Fruit fly (Drosophila melanogaster) whole organism, embryonic: ENCODE measurements around the gene Tctp.
A peak's percentile ranks its signal among the peaks of the same experiment; 100 is the strongest.

Source experiments
- Bteb2 ChIP-seq: fragments of 200-800 bp; sonication (Bioruptor generic); optimal IDR thresholded peaks from 2 replicates; lab custom pipeline; 2016; ENCODE audit warnings: missing biosample characterization, missing genetic modification characterization
- CG10147 ChIP-seq: fragments of 200-800 bp; sonication (Bioruptor generic); optimal IDR thresholded peaks from 2 replicates; lab custom pipeline; 2019; ENCODE audit warnings: missing biosample characterization, mild to moderate bottlenecking, missing genetic modification characterization, moderate library complexity
- CG11696 ChIP-seq: fragments of 200-800 bp; sonication (Bioruptor generic); IDR thresholded peaks from 2 replicates; pipeline ENCODE4 v1.3.6; 2022; ENCODE audit warnings: missing biosample characterization, missing genetic modification characterization
- CG1233 ChIP-seq: fragments of 200-800 bp; sonication (Bioruptor generic); optimal IDR thresholded peaks from 4 replicates; lab custom pipeline; 2018; ENCODE audit warnings: missing biosample characterization, mild to moderate bottlenecking, missing genetic modification characterization
- CG13123 ChIP-seq: fragments of 200-800 bp; sonication (Bioruptor generic); optimal IDR thresholded peaks from 2 replicates; lab custom pipeline; 2016; ENCODE audit warnings: missing biosample characterization, missing genetic modification characterization
- CG13296 ChIP-seq: fragments of 200-800 bp; sonication (Bioruptor generic); optimal IDR thresholded peaks from 3 replicates; lab custom pipeline; 2018; ENCODE audit warnings: missing biosample characterization, mild to moderate bottlenecking, missing genetic modification characterization
- CG14710 ChIP-seq: fragments of 200-800 bp; sonication (Bioruptor generic); optimal IDR thresholded peaks from 3 replicates; lab custom pipeline; 2019; ENCODE audit warnings: missing biosample characterization, mild to moderate bottlenecking, missing genetic modification characterization, moderate library complexity
- CG1602 ChIP-seq: fragments of 200-800 bp; sonication (Bioruptor generic); optimal IDR thresholded peaks from 3 replicates; lab custom pipeline; 2016; ENCODE audit warnings: missing biosample characterization, missing genetic modification characterization
- CG17186 ChIP-seq: fragments of 200-800 bp; sonication (Bioruptor generic); optimal IDR thresholded peaks from 3 replicates; lab custom pipeline; 2017; ENCODE audit warnings: missing biosample characterization, missing genetic modification reagents, missing genetic modification characterization
- CG17359 ChIP-seq: fragments of 200-800 bp; sonication (Bioruptor generic); optimal IDR thresholded peaks from 3 replicates; lab custom pipeline; 2018; ENCODE audit warnings: missing biosample characterization, mild to moderate bottlenecking, missing genetic modification characterization, moderate library complexity
- CG17385 ChIP-seq: fragments of 200-800 bp; sonication (Bioruptor generic); optimal IDR thresholded peaks from 3 replicates; lab custom pipeline; 2018; ENCODE audit warnings: missing biosample characterization, mild to moderate bottlenecking, missing genetic modification characterization
- CG2202 ChIP-seq: fragments of 200-800 bp; sonication (Bioruptor generic); optimal IDR thresholded peaks from 2 replicates; lab custom pipeline; 2018; ENCODE audit warnings: missing biosample characterization, mild to moderate bottlenecking, missing genetic modification characterization
- CG30431 ChIP-seq: fragments of 200-800 bp; sonication (Bioruptor generic); optimal IDR thresholded peaks from 2 replicates; lab custom pipeline; 2017; ENCODE audit warnings: missing biosample characterization, missing genetic modification characterization
- CG32767 ChIP-seq: fragments of 200-800 bp; sonication (Bioruptor generic); IDR thresholded peaks from 2 replicates; pipeline ENCODE4 v1.3.6; 2022; ENCODE audit warnings: missing biosample characterization, missing genetic modification characterization
- CG33557 ChIP-seq: fragments of 200-800 bp; sonication (Bioruptor generic); optimal IDR thresholded peaks from 2 replicates; lab custom pipeline; 2019; ENCODE audit warnings: missing biosample characterization, mild to moderate bottlenecking, missing genetic modification characterization, moderate library complexity
- CG4328 ChIP-seq: fragments of 200-800 bp; sonication (Bioruptor generic); optimal IDR thresholded peaks from 3 replicates; lab custom pipeline; 2017; ENCODE audit warnings: missing biosample characterization, missing genetic modification reagents, missing genetic modification characterization
- CG4360 ChIP-seq: fragments of 200-800 bp; sonication (Bioruptor generic); IDR thresholded peaks from 2 replicates; pipeline ENCODE4 v1.3.6; 2022; ENCODE audit warnings: missing biosample characterization, missing genetic modification characterization
- CG6175 ChIP-seq: fragments of 200-800 bp; sonication (Bioruptor generic); IDR thresholded peaks from 3 replicates; pipeline ENCODE4 v1.3.6; 2022; ENCODE audit warnings: missing biosample characterization, missing genetic modification characterization
- CG6654 ChIP-seq: fragments of 200-800 bp; sonication (Bioruptor generic); optimal IDR thresholded peaks from 2 replicates; lab custom pipeline; 2017; ENCODE audit warnings: missing biosample characterization, mild to moderate bottlenecking, missing genetic modification characterization
- CG6683 ChIP-seq: fragments of 200-800 bp; sonication (Bioruptor generic); optimal IDR thresholded peaks from 2 replicates; lab custom pipeline; 2017; ENCODE audit warnings: missing biosample characterization, mild to moderate bottlenecking, missing genetic modification characterization, missing genetic modification reagents
- CG8359 ChIP-seq: fragments of 200-800 bp; sonication (Bioruptor generic); optimal IDR thresholded peaks from 2 replicates; lab custom pipeline; 2017; ENCODE audit warnings: missing biosample characterization, mild to moderate bottlenecking, missing genetic modification characterization, borderline replicate concordance
- D19B ChIP-seq: fragments of 200-800 bp; sonication (Bioruptor generic); optimal IDR thresholded peaks from 2 replicates; lab custom pipeline; 2017; ENCODE audit warnings: missing biosample characterization, mild to moderate bottlenecking, missing genetic modification characterization
- Dek ChIP-seq: fragments of 200-800 bp; sonication (Bioruptor generic); optimal IDR thresholded peaks from 3 replicates; lab custom pipeline; 2019; ENCODE audit warnings: missing biosample characterization, mild to moderate bottlenecking, missing genetic modification characterization, moderate library complexity
- Dp ChIP-seq: fragments of 200-800 bp; sonication (Bioruptor generic); optimal IDR thresholded peaks from 2 replicates; lab custom pipeline; 2018; ENCODE audit warnings: missing biosample characterization, mild to moderate bottlenecking, missing genetic modification characterization, moderate library complexity
- Elba2 ChIP-seq: fragments of 200-800 bp; sonication (Bioruptor generic); optimal IDR thresholded peaks from 3 replicates; lab custom pipeline; 2016; ENCODE audit warnings: missing biosample characterization, missing genetic modification characterization
- H2.0 ChIP-seq: fragments of 200-800 bp; sonication (Bioruptor generic); IDR thresholded peaks from 2 replicates; pipeline ENCODE4 v1.3.6; 2022; ENCODE audit warnings: missing biosample characterization, missing genetic modification characterization
- Neu2 ChIP-seq: fragments of 200-800 bp; sonication (Bioruptor generic); optimal IDR thresholded peaks from 3 replicates; lab custom pipeline; 2016; ENCODE audit warnings: missing biosample characterization, missing genetic modification characterization, borderline replicate concordance
- Optix ChIP-seq: fragments of 200-800 bp; sonication (Bioruptor generic); IDR thresholded peaks from 3 replicates; pipeline ENCODE4 v1.3.6; 2022; ENCODE audit warnings: missing biosample characterization, missing genetic modification characterization
- amos ChIP-seq: fragments of 200-800 bp; sonication (Bioruptor generic); IDR thresholded peaks from 2 replicates; pipeline ENCODE4 v1.3.6; 2022; ENCODE audit warnings: missing biosample characterization, missing genetic modification characterization; ENCODE audit not compliant: partially characterized antibody
- ase ChIP-seq: fragments of 200-800 bp; sonication (Bioruptor generic); IDR thresholded peaks from 3 replicates; pipeline ENCODE4 v1.3.6; 2022; ENCODE audit warnings: missing biosample characterization, missing genetic modification characterization
- chm ChIP-seq: fragments of 200-800 bp; sonication (Bioruptor generic); IDR thresholded peaks from 2 replicates; pipeline ENCODE4 v1.3.6; 2022; ENCODE audit warnings: missing biosample characterization, missing genetic modification characterization
- dmrt99B ChIP-seq: fragments of 200-800 bp; sonication (Bioruptor generic); optimal IDR thresholded peaks from 2 replicates; lab custom pipeline; 2018; ENCODE audit warnings: missing biosample characterization, mild to moderate bottlenecking, missing genetic modification characterization, moderate library complexity
- fd102C ChIP-seq: fragments of 200-800 bp; sonication (Bioruptor generic); optimal IDR thresholded peaks from 2 replicates; lab custom pipeline; 2018; ENCODE audit warnings: missing biosample characterization, mild to moderate bottlenecking, missing genetic modification characterization, moderate library complexity
- fd64A ChIP-seq: fragments of 200-800 bp; sonication (Bioruptor generic); optimal IDR thresholded peaks from 3 replicates; lab custom pipeline; 2018; ENCODE audit warnings: missing biosample characterization, mild to moderate bottlenecking, missing genetic modification characterization
- ftz-f1 ChIP-seq: fragments of 200-800 bp; sonication (Bioruptor generic); optimal IDR thresholded peaks from 2 replicates; lab custom pipeline; 2016; ENCODE audit warnings: missing biosample characterization, missing genetic modification characterization
- gfzf ChIP-seq: fragments of 200-800 bp; sonication (Bioruptor generic); optimal IDR thresholded peaks from 2 replicates; lab custom pipeline; 2016; ENCODE audit warnings: missing biosample characterization, mild to moderate bottlenecking, missing genetic modification characterization, moderate library complexity
- her ChIP-seq: fragments of 200-800 bp; sonication (Bioruptor generic); optimal IDR thresholded peaks from 2 replicates; lab custom pipeline; 2016; ENCODE audit warnings: missing biosample characterization, missing genetic modification characterization
- mirr ChIP-seq: fragments of 200-800 bp; sonication (Bioruptor generic); optimal IDR thresholded peaks from 3 replicates; lab custom pipeline; 2018; ENCODE audit warnings: missing biosample characterization, mild to moderate bottlenecking, missing genetic modification characterization
- nerfin-1 ChIP-seq: fragments of 200-800 bp; sonication (Bioruptor generic); optimal IDR thresholded peaks from 3 replicates; lab custom pipeline; 2019; ENCODE audit warnings: missing biosample characterization, mild to moderate bottlenecking, missing genetic modification characterization, moderate library complexity
- nom ChIP-seq: fragments of 200-800 bp; sonication (Bioruptor generic); optimal IDR thresholded peaks from 2 replicates; lab custom pipeline; 2017; ENCODE audit warnings: missing biosample characterization, missing genetic modification characterization, mild to moderate bottlenecking, moderate library complexity, missing genetic modification reagents
- otp ChIP-seq: fragments of 200-800 bp; sonication (Bioruptor generic); IDR thresholded peaks from 3 replicates; pipeline ENCODE4, ENCODE4 v1.3.6; 2022; ENCODE audit warnings: missing biosample characterization, missing genetic modification characterization
- pho ChIP-seq: fragments of 200-800 bp; sonication (Bioruptor generic); optimal IDR thresholded peaks from 2 replicates; lab custom pipeline; 2016; ENCODE audit warnings: missing biosample characterization, missing genetic modification characterization
- pnt ChIP-seq: fragments of 200-800 bp; sonication (Bioruptor generic); optimal IDR thresholded peaks from 3 replicates; lab custom pipeline; 2016; ENCODE audit warnings: missing biosample characterization, missing genetic modification characterization
- run ChIP-seq: fragments of 200-800 bp; sonication (Bioruptor generic); optimal IDR thresholded peaks from 3 replicates; lab custom pipeline; 2018; ENCODE audit warnings: missing biosample characterization, mild to moderate bottlenecking, missing genetic modification characterization
- scrt ChIP-seq: fragments of 200-800 bp; sonication (Bioruptor generic); optimal IDR thresholded peaks from 2 replicates; lab custom pipeline; 2018; ENCODE audit warnings: missing biosample characterization, mild to moderate bottlenecking, missing genetic modification characterization, moderate library complexity
- sens-2 ChIP-seq: fragments of 200-800 bp; sonication (Bioruptor generic); IDR thresholded peaks from 2 replicates; pipeline ENCODE4 v1.3.6; 2022; ENCODE audit warnings: missing biosample characterization, missing genetic modification characterization
- sug ChIP-seq: fragments of 200-800 bp; optimal IDR thresholded peaks from 2 replicates; lab custom pipeline; 2019; ENCODE audit warnings: missing biosample characterization, mild to moderate bottlenecking, missing genetic modification characterization, moderate library complexity
- tin ChIP-seq: fragments of 200-800 bp; sonication (Bioruptor generic); optimal IDR thresholded peaks from 3 replicates; lab custom pipeline; 2016; ENCODE audit warnings: missing biosample characterization, missing genetic modification characterization
- yki ChIP-seq: fragments of >200 bp; optimal IDR thresholded peaks from 3 replicates; lab custom pipeline; 2018

The Tctp gene

DNA sequence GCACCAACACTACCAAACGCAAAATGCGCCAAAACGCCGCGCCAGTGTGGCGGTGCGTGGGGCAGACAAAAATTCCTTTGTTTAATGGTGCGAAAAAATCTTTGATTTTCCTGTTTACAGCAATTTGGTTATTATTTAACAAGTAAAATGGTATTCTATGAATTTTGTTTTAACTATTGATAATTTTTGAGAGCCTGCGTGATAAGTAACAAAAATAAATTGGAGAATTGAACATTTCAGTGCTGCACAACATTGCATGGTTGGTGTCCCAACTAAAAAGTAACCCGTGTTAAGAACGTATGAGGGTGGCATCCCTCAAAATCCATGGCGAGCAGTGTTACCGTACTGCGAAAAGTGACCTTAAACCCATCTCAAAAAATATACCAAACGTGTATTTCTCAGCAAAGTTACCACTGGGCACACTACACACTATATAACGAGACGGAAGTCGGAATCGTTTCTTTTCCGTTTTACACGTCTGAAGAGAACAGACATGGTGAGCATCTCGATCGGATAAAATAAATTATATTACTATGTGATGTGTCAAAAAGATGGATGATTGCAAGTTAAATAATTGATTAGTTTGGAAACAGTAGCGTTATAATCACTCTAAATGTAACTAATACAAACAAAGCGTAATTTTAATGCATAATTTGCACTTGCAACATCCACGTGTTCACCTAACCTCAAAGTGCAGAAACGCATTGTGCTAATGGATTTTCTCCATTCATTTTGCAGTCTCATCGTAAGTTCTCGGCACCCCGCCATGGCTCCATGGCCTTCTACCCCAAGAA, 11.6 kb downstream of the Tctp start, which contains the start of the genes CG6693 and RpL3 (continued):
- TF ChIP-seq run (tag; lab: Kevin White, UChicago) (peak; percentile 57), CG1602 (GFP tag; lab: Kevin White, UChicago) (peak; percentile 21), Dek (tag; lab: Kevin White, UChicago) (peak; percentile 70), CG4328 (peak; percentile 84), CG13123 (peak; percentile 49), CG32767 (GFP tag; lab: Robert Waterston, UW) (peak; percentile 49; the same call in 1 of the 2 replicates), CG33557 (GFP tag; lab: Kevin White, UChicago) (peak; percentile 45), CG4360 (GFP tag; lab: Robert Waterston, UW) (no peak), yki (lab: Kevin White, UChicago) (no peak), Neu2 (GFP tag; lab: Kevin White, UChicago) (peak; percentile 26), fd64A (peak; percentile 89), CG17186 (peak; percentile 80), chm (peak; percentile 94), nom (GFP tag; lab: Kevin White, UChicago) (peak; percentile 92), CG6654 (peak; percentile 9), ftz-f1 (GFP tag; lab: Kevin White, UChicago) (no peak), CG6175 (GFP tag; lab: Robert Waterston, UW) (peak; percentile 36; the same call in 1 of the 3 replicates), ase (GFP tag; lab: Robert Waterston, UW) (peak; percentile 43; the same call in 1 of the 3 replicates), CG11696 (GFP tag; lab: Robert Waterston, UW) (peak; percentile 72), tin (peak; percentile 21), H2.0 (GFP tag; lab: Robert Waterston, UW) (peak; percentile 47), pho (GFP tag; lab: Kevin White, UChicago) (peak; percentile 47), gfzf (peak; percentile 100), CG13296 (GFP tag; lab: Kevin White, UChicago) (peak; percentile 91), amos (GFP tag; lab: Robert Waterston, UW) (peak; percentile 58), scrt (GFP tag; lab: Kevin White, UChicago) (peak; percentile 84), nerfin-1 (tag; lab: Kevin White, UChicago) (peak; percentile 71), Dp (GFP tag; lab: Kevin White, UChicago) (peak; percentile 79), CG1233 (GFP tag; lab: Kevin White, UChicago) (peak; percentile 79), D19B (peak; percentile 53), mirr (GFP tag; lab: Kevin White, UChicago) (peak; percentile 90), her (GFP tag; lab: Kevin White, UChicago) (peak; percentile 62), CG17359 (tag; lab: Kevin White, UChicago) (peak; percentile 84), CG6683 (GFP tag; lab: Kevin White, UChicago) (peak; percentile 65), pnt (GFP tag; lab: Kevin White, UChicago) (peak; percentile 31), Elba2 (no peak), CG17385 (GFP tag; lab: Kevin White, UChicago) (peak; percentile 88), CG30431 (GFP tag; lab: Kevin White, UChicago) (no peak), CG10147 (GFP tag; lab: Kevin White, UChicago) (peak; percentile 12), sens-2 (GFP tag; lab: Robert Waterston, UW) (peak; percentile 71), fd102C (peak; percentile 74), CG14710 (peak; percentile 91), CG8359 (GFP tag; lab: Kevin White, UChicago) (peak; percentile 46), Optix (GFP tag; lab: Robert Waterston, UW) (peak; percentile 70), dmrt99B (tag; lab: Kevin White, UChicago) (peak; percentile 68), otp (peak; percentile 80; the same call in 2 of the 3 replicates), sug (peak; percentile 70), Bteb2 (GFP tag; lab: Kevin White, UChicago) (peak; percentile 27), CG2202 (tag; lab: Kevin White, UChicago) (peak; percentile 70)
